Fruit fly (Drosophila melanogaster): ENCODE results near the gene Mical.

dm6 chr3R:10068780-10069179 is 26.1 kb upstream of the Mical start:
- TF ChIP-seq Pif1B (GFP tag; optimal IDR thresholded peaks at IDR 0.05) (no peak), CG10348 (GFP tag; IDR thresholded peaks at IDR 0.05) (no peak), CG8301 (tag; optimal IDR thresholded peaks at IDR 0.05) (no peak), Ets98B (GFP tag; IDR thresholded peaks at IDR 0.05) (no peak), CG4496 (GFP tag; IDR thresholded peaks at IDR 0.05) (no peak)
